Worm (Caenorhabditis elegans) whole organism, L2 larva: ENCODE results near the gene nhr-45.

Experiments
- C34F6.9 ChIP-seq: fragments of 150-350 bp; optimal IDR thresholded peaks from 2 replicates; lab custom pipeline; 2014; ENCODE audit warnings: missing biosample characterization, missing genetic modification characterization
- F13H6.1 ChIP-seq: sonication (generic microtip); optimal IDR thresholded peaks from 2 replicates; lab custom pipeline; 2016; ENCODE audit warnings: missing genetic modification characterization, missing compliant biosample characterization
- R02D3.7 ChIP-seq: fragments of 150-350 bp; optimal IDR thresholded peaks from 2 replicates; lab custom pipeline; 2014; ENCODE audit warnings: missing biosample characterization, missing genetic modification characterization
- Y55F3AM.14 ChIP-seq: fragments of 200-800 bp; sonication (Bioruptor generic); optimal IDR thresholded peaks from 2 replicates; lab custom pipeline; 2018; ENCODE audit warnings: mild to moderate bottlenecking, missing genetic modification characterization, missing compliant biosample characterization
- aly-2 ChIP-seq: fragments of 150-350 bp; optimal IDR thresholded peaks from 2 replicates; lab custom pipeline; 2014; ENCODE audit warnings: missing biosample characterization, missing genetic modification characterization
- ama-1 ChIP-seq: fragments of 150-350 bp; optimal IDR thresholded peaks from 2 replicates; lab custom pipeline; 2018; ENCODE audit warnings: inconsistent platforms
- blmp-1 ChIP-seq: sonication (generic microtip); optimal IDR thresholded peaks from 2 replicates; lab custom pipeline; 2017; ENCODE audit warnings: missing genetic modification characterization, mild to moderate bottlenecking, missing compliant biosample characterization, antibody characterized with exemption, moderate library complexity; ENCODE audit not compliant: insufficient read depth
- ceh-82 ChIP-seq: fragments of 150-350 bp; optimal IDR thresholded peaks from 2 replicates; lab custom pipeline; 2014; ENCODE audit warnings: missing biosample characterization, missing genetic modification characterization
- crh-2 ChIP-seq: sonication (generic microtip); optimal IDR thresholded peaks from 2 replicates; lab custom pipeline; 2017; ENCODE audit warnings: missing biosample characterization, missing genetic modification characterization
- egl-27 ChIP-seq: sonication (generic microtip); optimal IDR thresholded peaks from 3 replicates; lab custom pipeline; 2017; ENCODE audit warnings: missing biosample characterization, missing genetic modification reagents, missing genetic modification characterization
- fos-1 ChIP-seq: fragments of 150-350 bp; optimal IDR thresholded peaks from 2 replicates; lab custom pipeline; 2014; ENCODE audit warnings: missing biosample characterization, missing genetic modification characterization
- gmeb-1 ChIP-seq: fragments of 150-350 bp; optimal IDR thresholded peaks from 2 replicates; lab custom pipeline; 2014; ENCODE audit warnings: missing biosample characterization, missing genetic modification characterization
- lin-11 ChIP-seq: fragments of 150-350 bp; sonication (generic microtip); optimal IDR thresholded peaks from 2 replicates; lab custom pipeline; 2014; ENCODE audit warnings: missing biosample characterization, missing genetic modification characterization, inconsistent platforms, mixed read lengths
- lin-39 ChIP-seq: fragments of 150-350 bp; optimal IDR thresholded peaks from 2 replicates; lab custom pipeline; 2014; ENCODE audit warnings: missing biosample characterization, missing genetic modification reagents, missing genetic modification characterization
- lsy-2 ChIP-seq, 2 experiments: fragments of 150-350 bp in 1 of 2; sonication (generic microtip) in 1 of 2; optimal IDR thresholded peaks; 2 replicates each; lab custom pipeline; 2014 to 2017; ENCODE audit warnings: missing biosample characterization in 2 of 2, missing genetic modification characterization in 2 of 2
- mab-5 ChIP-seq: fragments of 150-350 bp; optimal IDR thresholded peaks from 2 replicates; lab custom pipeline; 2014; ENCODE audit warnings: missing biosample characterization, missing genetic modification characterization
- mdl-1 ChIP-seq, 2 experiments: fragments of 150-350 bp in 1 of 2; sonication (generic microtip) in 1 of 2; optimal IDR thresholded peaks; 2 replicates each; lab custom pipeline; 2017; ENCODE audit warnings: missing biosample characterization in 2 of 2, missing genetic modification characterization in 2 of 2
- nhr-10 ChIP-seq: sonication (generic microtip); optimal IDR thresholded peaks from 2 replicates; lab custom pipeline; 2017; ENCODE audit warnings: missing biosample characterization, missing genetic modification characterization
- nhr-11 ChIP-seq: fragments of 150-350 bp; optimal IDR thresholded peaks from 2 replicates; lab custom pipeline; 2014; ENCODE audit warnings: missing biosample characterization, missing genetic modification characterization
- nhr-129 ChIP-seq: fragments of 150-350 bp; optimal IDR thresholded peaks from 2 replicates; lab custom pipeline; 2014; ENCODE audit warnings: missing biosample characterization, missing genetic modification characterization
- nhr-21 ChIP-seq: fragments of 150-350 bp; optimal IDR thresholded peaks from 2 replicates; lab custom pipeline; 2014; ENCODE audit warnings: missing biosample characterization, missing genetic modification characterization
- nhr-23 ChIP-seq: fragments of 150-350 bp; optimal IDR thresholded peaks from 2 replicates; lab custom pipeline; 2014; ENCODE audit warnings: missing biosample characterization, missing genetic modification reagents, missing genetic modification characterization
- nhr-25 ChIP-seq: fragments of 150-350 bp; sonication (generic microtip); optimal IDR thresholded peaks from 3 replicates; lab custom pipeline; 2014; ENCODE audit warnings: missing biosample characterization, missing genetic modification characterization
- nhr-6 ChIP-seq: fragments of 150-350 bp; optimal IDR thresholded peaks from 2 replicates; lab custom pipeline; 2014; ENCODE audit warnings: missing biosample characterization, missing genetic modification characterization
- nhr-77 ChIP-seq: fragments of 150-350 bp; optimal IDR thresholded peaks from 2 replicates; lab custom pipeline; 2014; ENCODE audit warnings: missing biosample characterization, missing genetic modification characterization
- peb-1 ChIP-seq: fragments of 150-350 bp; optimal IDR thresholded peaks from 2 replicates; lab custom pipeline; 2014; ENCODE audit warnings: missing biosample characterization, missing genetic modification characterization
- sem-4 ChIP-seq: fragments of 150-350 bp; optimal IDR thresholded peaks from 2 replicates; lab custom pipeline; 2014; ENCODE audit warnings: missing biosample characterization, missing genetic modification reagents, missing genetic modification characterization
- skn-1 ChIP-seq: sonication (generic microtip); optimal IDR thresholded peaks from 2 replicates; lab custom pipeline; 2017; ENCODE audit warnings: missing biosample characterization, missing genetic modification characterization
- sma-3 ChIP-seq: sonication (generic microtip); optimal IDR thresholded peaks from 2 replicates; lab custom pipeline; 2016; ENCODE audit warnings: missing genetic modification reagents, missing genetic modification characterization, missing compliant biosample characterization
- sma-9 ChIP-seq, 2 experiments: fragments of 150-350 bp in 1 of 2; sonication (generic microtip) in 1 of 2; optimal IDR thresholded peaks; 2 replicates each; lab custom pipeline; 2014 to 2016; ENCODE audit warnings: missing genetic modification characterization in 2 of 2, mild to moderate bottlenecking in 1 of 2, missing biosample characterization in 1 of 2, missing compliant biosample characterization in 1 of 2, missing genetic modification reagents in 1 of 2, moderate library complexity in 1 of 2
- snpc-4 ChIP-seq: fragments of 150-350 bp; optimal IDR thresholded peaks from 2 replicates; lab custom pipeline; 2014; ENCODE audit warnings: missing biosample characterization, missing genetic modification characterization
- unc-39 ChIP-seq: fragments of 150-350 bp; optimal IDR thresholded peaks from 2 replicates; lab custom pipeline; 2014; ENCODE audit warnings: missing biosample characterization, missing genetic modification characterization
- unc-55 ChIP-seq: fragments of 150-350 bp; sonication (generic microtip); optimal IDR thresholded peaks from 3 replicates; lab custom pipeline; 2014; ENCODE audit warnings: missing biosample characterization, missing genetic modification reagents, missing genetic modification characterization
- unc-62 ChIP-seq: fragments of 150-350 bp; optimal IDR thresholded peaks from 2 replicates; lab custom pipeline; 2014; ENCODE audit warnings: missing biosample characterization, missing genetic modification reagents, missing genetic modification characterization
- ztf-1 ChIP-seq: fragments of 200-800 bp; sonication (Bioruptor generic); conservative IDR thresholded peaks from 2 replicates; pipeline ENCODE4 v1.3.6; 2022; ENCODE audit warnings: missing genetic modification characterization, missing compliant biosample characterization
- ztf-4 ChIP-seq: fragments of 150-350 bp; optimal IDR thresholded peaks from 2 replicates; lab custom pipeline; 2014; ENCODE audit warnings: missing biosample characterization, missing genetic modification characterization

nhr-45 gene

ce11 chrX:4673165-4673756 is 13.1 kb upstream of the nhr-45 start, which contains the start of gene tmem-135:
TSS of gene tmem-135 (plus strand) at chrX:4673706.
- TF ChIP-seq lin-39 (tag; lab: Kevin White, UChicago) (no peak), crh-2 (no peak), ama-1 (lab: Kevin White, UChicago) (no peak), sma-9 (GFP tag; optimal IDR thresholded peaks at IDR 0.05; lab: Kevin White, UChicago) (peak; percentile 26), sma-9 (tag; optimal IDR thresholded peaks at IDR 0.05; lab: Kevin White, UChicago) (no peak), nhr-23 (no peak)

- TF ChIP-seq nhr-10 (tag; lab: Kevin White, UChicago) (no peak), aly-2 (tag; lab: Kevin White, UChicago) (no peak), sma-9 (GFP tag; optimal IDR thresholded peaks at IDR 0.05; lab: Kevin White, UChicago) (no peak), sma-9 (tag; optimal IDR thresholded peaks at IDR 0.05; lab: Kevin White, UChicago) (no peak), nhr-21 (tag; lab: Kevin White, UChicago) (no peak), nhr-6 (tag; lab: Kevin White, UChicago) (no peak), sma-3 (GFP tag; lab: Kevin White, UChicago) (no peak), nhr-11 (no peak)
Observed at ce11 chrX:4671837-4672236, 11.7 kb upstream of the nhr-45 start.

DNA sequence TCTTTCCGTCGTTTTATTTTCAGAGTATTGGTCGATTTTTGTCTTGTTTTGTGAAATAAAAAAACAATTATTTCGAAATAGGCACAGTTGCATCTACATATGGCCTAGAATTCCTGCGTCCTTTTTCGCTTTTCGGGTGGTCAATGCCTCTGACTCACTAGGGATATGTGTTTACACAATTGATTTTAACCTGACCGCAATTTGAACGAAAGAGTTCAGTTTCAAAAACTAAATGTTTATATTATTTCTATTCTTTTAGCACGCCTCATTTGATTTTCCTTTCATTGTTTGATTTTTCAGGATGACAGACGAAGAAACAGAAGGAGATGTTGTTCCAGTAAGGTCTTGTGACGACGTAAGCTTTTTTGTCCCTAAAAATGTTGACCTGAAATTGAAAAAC is 7.7 kb upstream of the nhr-45 start, which contains the start of gene mfsd-12:
Gene mfsd-12 (plus strand): TSS at position 301 of the 400 bp plus-strand sequence.
- TF ChIP-seq ztf-1 (GFP tag; lab: Robert Waterston, UW): no peak
- no peak for TF ChIP-seq egl-27 (tag; lab: Kevin White, UChicago)
- TF ChIP-seq unc-39 (tag; lab: Kevin White, UChicago): no peak
- TF ChIP-seq Y55F3AM.14 (GFP tag; lab: Kevin White, UChicago): no peak
- TF ChIP-seq mab-5 (tag; lab: Kevin White, UChicago): no peak
- TF ChIP-seq nhr-23: no peak
- TF ChIP-seq nhr-77 (tag; lab: Kevin White, UChicago): no peak
- no peak for TF ChIP-seq F13H6.1 (tag; lab: Kevin White, UChicago)
- TF ChIP-seq R02D3.7 (tag; lab: Kevin White, UChicago): no peak
- no peak for TF ChIP-seq unc-62 (GFP tag; lab: Kevin White, UChicago)
- no peak for TF ChIP-seq nhr-25 (tag; lab: Kevin White, UChicago)
- no peak for TF ChIP-seq sem-4 (tag; lab: Kevin White, UChicago)
- no peak for TF ChIP-seq snpc-4

ce11 chrX:4664649-4665048 is 4.5 kb upstream of the nhr-45 start:
- no peak for TF ChIP-seq ceh-82 (tag; lab: Kevin White, UChicago)
- no peak for TF ChIP-seq nhr-129 (tag; lab: Kevin White, UChicago)
- TF ChIP-seq, all 48 proteins: peak for 0

ce11 chrX:4662964-4663684 is 3.0 kb upstream of the nhr-45 start:
- peak; percentile 11 for TF ChIP-seq fos-1 (tag; lab: Kevin White, UChicago)
- peak; percentile 1 for TF ChIP-seq unc-55
- no peak for TF ChIP-seq aly-2 (tag; lab: Kevin White, UChicago)
- no peak for TF ChIP-seq lin-39 (tag; lab: Kevin White, UChicago)
- peak; percentile 0 for TF ChIP-seq nhr-129 (tag; lab: Kevin White, UChicago)
- TF ChIP-seq sma-9 (GFP tag; optimal IDR thresholded peaks at IDR 0.05; lab: Kevin White, UChicago): peak; percentile 75
- TF ChIP-seq sma-9 (tag; optimal IDR thresholded peaks at IDR 0.05; lab: Kevin White, UChicago): no peak
- TF ChIP-seq blmp-1: peak; percentile 74

- TF ChIP-seq crh-2: peak; percentile 72
- no peak for TF ChIP-seq ztf-1 (GFP tag; lab: Robert Waterston, UW)
- peak; percentile 11 for TF ChIP-seq sem-4 (tag; lab: Kevin White, UChicago)
- no peak for TF ChIP-seq ceh-82 (tag; lab: Kevin White, UChicago)
- TF ChIP-seq C34F6.9: peak; percentile 52
- TF ChIP-seq blmp-1: peak; percentile 85
- peak; percentile 72 for TF ChIP-seq fos-1 (tag; lab: Kevin White, UChicago)
- peak; percentile 11 to 39 for TF ChIP-seq lsy-2 (tag; optimal IDR thresholded peaks at IDR 0.05; lab: Kevin White, UChicago)
- TF ChIP-seq unc-62 (GFP tag; lab: Kevin White, UChicago): no peak
- TF ChIP-seq skn-1 (tag; lab: Kevin White, UChicago): no peak
- no peak for TF ChIP-seq lin-11 (tag; lab: Kevin White, UChicago)
- peak; percentile 53 for TF ChIP-seq unc-55
- peak; percentile 79 for TF ChIP-seq F13H6.1 (tag; lab: Kevin White, UChicago)
- TF ChIP-seq nhr-129 (tag; lab: Kevin White, UChicago): peak; percentile 81
- TF ChIP-seq sma-3 (GFP tag; lab: Kevin White, UChicago): peak; percentile 76
- peak; percentile 31 for TF ChIP-seq peb-1 (tag; lab: Kevin White, UChicago)
- peak; percentile 36 for TF ChIP-seq sma-9 (GFP tag; optimal IDR thresholded peaks at IDR 0.05; lab: Kevin White, UChicago)
- no peak for TF ChIP-seq sma-9 (tag; optimal IDR thresholded peaks at IDR 0.05; lab: Kevin White, UChicago)
- peak; percentile 16 for TF ChIP-seq egl-27 (tag; lab: Kevin White, UChicago)
- TF ChIP-seq ama-1 (lab: Kevin White, UChicago): peak; percentile 13
- TF ChIP-seq Y55F3AM.14 (GFP tag; lab: Kevin White, UChicago): peak; percentile 95
- peak; percentile 3 for TF ChIP-seq gmeb-1 (tag; lab: Kevin White, UChicago)
- peak; percentile 84 for TF ChIP-seq nhr-25 (tag; lab: Kevin White, UChicago)
- TF ChIP-seq mdl-1 (tag; optimal IDR thresholded peaks at IDR 0.05; lab: Kevin White, UChicago): no peak
- TF ChIP-seq ztf-4: peak; percentile 41
- TF ChIP-seq nhr-11: no peak
Observed at ce11 chrX:4662293-4662825, 2.2 kb upstream of the nhr-45 start.
